Worm (Caenorhabditis elegans): ENCODE data around the gene C01G10.14.

The C01G10.14 gene

ce11 chrV:15136772-15137171 is 31.0 kb upstream of the C01G10.14 start, which contains the start of gene aipl-1 (continued):
- TF ChIP-seq nhr-102 (tag; optimal IDR thresholded peaks at IDR 0.05) (no peak), dmd-8 (GFP tag; IDR thresholded peaks at IDR 0.05) (no peak), nhr-28 (tag; optimal IDR thresholded peaks at IDR 0.05) (peak; percentile 69), mdt-29 (GFP tag; IDR thresholded peaks at IDR 0.05) (no peak), daf-16 (GFP tag; optimal IDR thresholded peaks at IDR 0.05) (no peak), daf-16 (tag; optimal IDR thresholded peaks at IDR 0.05) (peak; percentile 10), dpl-1 (GFP tag; optimal IDR thresholded peaks at IDR 0.05) (peak; percentile 85), lsy-2 (tag; optimal IDR thresholded peaks at IDR 0.05) (peak in 1 of 2 experiments; percentile 46)

- TF ChIP-seq dmd-6 (GFP tag; IDR thresholded peaks at IDR 0.05) (peak; percentile 16; the same call in 1 of the 2 replicates), vab-7 (GFP tag; IDR thresholded peaks at IDR 0.05) (no peak), mxl-2 (GFP tag; conservative IDR thresholded peaks at IDR 0.05) (no peak), daf-16 (GFP tag; optimal IDR thresholded peaks at IDR 0.05) (no peak), daf-16 (tag; optimal IDR thresholded peaks at IDR 0.05) (peak; percentile 25), nhr-28 (tag; optimal IDR thresholded peaks at IDR 0.05) (peak; percentile 36), dve-1 (tag; optimal IDR thresholded peaks at IDR 0.05; ENCODE audit: insufficient read depth) (no peak), mdt-29 (GFP tag; IDR thresholded peaks at IDR 0.05) (no peak), nhr-6 (tag; optimal IDR thresholded peaks at IDR 0.05) (peak; percentile 8)
These were observed 28.1 kb upstream of the C01G10.14 start for ce11 chrV:15133812-15134211.

ce11 chrV:15132423-15132822 is 26.7 kb upstream of the C01G10.14 start, which contains the start of gene str-171:
str-171 (minus strand) TSS chrV:15132523.
- TF ChIP-seq ceh-20 (GFP tag; IDR thresholded peaks at IDR 0.05) = no peak

ce11 chrV:15127955-15128354 is 22.2 kb upstream of the C01G10.14 start, which contains the start of gene srr-7:
srr-7 (plus strand) TSS chrV:15128255.
- TF ChIP-seq Y48G9A.11 (GFP tag; IDR thresholded peaks at IDR 0.05) = no peak
- no peak for TF ChIP-seq Y75B8A.6 (GFP tag; IDR thresholded peaks at IDR 0.05)
- no peak for TF ChIP-seq mep-1 (tag; optimal IDR thresholded peaks at IDR 0.05)
- no peak for TF ChIP-seq duxl-1 (tag; optimal IDR thresholded peaks at IDR 0.05; ENCODE audit: poor library complexity)
- no peak for TF ChIP-seq F26F4.8 (GFP tag; conservative IDR thresholded peaks at IDR 0.05)
- no peak for TF ChIP-seq ztf-7 (tag; optimal IDR thresholded peaks at IDR 0.05)
- no peak for TF ChIP-seq zag-1 (tag; optimal IDR thresholded peaks at IDR 0.05)
- no peak for TF ChIP-seq daf-12 (tag; optimal IDR thresholded peaks at IDR 0.05)
- TF ChIP-seq madf-9 (GFP tag; conservative IDR thresholded peaks at IDR 0.05) = no peak
- TF ChIP-seq hlh-30 (tag; optimal IDR thresholded peaks at IDR 0.05; ENCODE audit: insufficient read depth) = no peak
- TF ChIP-seq zip-11 (GFP tag; IDR thresholded peaks at IDR 0.05) = no peak

- TF ChIP-seq lir-3 (tag; optimal IDR thresholded peaks at IDR 0.05) = no peak
- TF ChIP-seq egl-27 (tag; optimal IDR thresholded peaks at IDR 0.05) = no peak
- no peak for TF ChIP-seq aly-2 (tag; optimal IDR thresholded peaks at IDR 0.05)
- TF ChIP-seq jun-1 (tag; optimal IDR thresholded peaks at IDR 0.05) = no peak
- no peak for TF ChIP-seq saeg-2 (GFP tag; IDR thresholded peaks at IDR 0.05)
- TF ChIP-seq attf-4 (tag; optimal IDR thresholded peaks at IDR 0.05) = no peak
- no peak for TF ChIP-seq unc-130 (GFP tag; optimal IDR thresholded peaks at IDR 0.05)
- TF ChIP-seq nhr-76 (tag; optimal IDR thresholded peaks at IDR 0.05) = no peak
- TF ChIP-seq Y48G9A.11 (GFP tag; IDR thresholded peaks at IDR 0.05) = no peak
- TF ChIP-seq mxl-3 (GFP tag; optimal IDR thresholded peaks at IDR 0.05) = no peak
These were observed 21.7 kb upstream of the C01G10.14 start, which contains the start of gene srj-27 for ce11 chrV:15127413-15127812. srj-27 (minus strand) TSS chrV:15127513.
